Fruit fly (Drosophila melanogaster): Measurements from ENCODE around the gene Cdk5alpha.

Cdk5alpha gene

dm6 chr2L:10276436-10276835, 34.3 kb downstream of the Cdk5alpha start (continued):
- no peak for TF ChIP-seq CG16779 (tag; optimal IDR thresholded peaks at IDR 0.05)

- TF ChIP-seq Sox14 (GFP tag; optimal IDR thresholded peaks at IDR 0.05) = no peak
- no peak for TF ChIP-seq CG8119 (GFP tag; IDR thresholded peaks at IDR 0.05)
- no peak for TF ChIP-seq achi (GFP tag; optimal IDR thresholded peaks at IDR 0.05)
- TF ChIP-seq Blimp-1 (GFP tag; optimal IDR thresholded peaks at IDR 0.05) = no peak
- TF ChIP-seq spab (GFP tag; optimal IDR thresholded peaks at IDR 0.05) = no peak
- TF ChIP-seq CG4318 (GFP tag; optimal IDR thresholded peaks at IDR 0.05) = no peak
- no peak for TF ChIP-seq CG32006 (GFP tag; optimal IDR thresholded peaks at IDR 0.05)
- TF ChIP-seq cyc (GFP tag; optimal IDR thresholded peaks at IDR 0.05) = no peak
- no peak for TF ChIP-seq CG6276 (GFP tag; optimal IDR thresholded peaks at IDR 0.05)
- TF ChIP-seq CG6163 (GFP tag; IDR thresholded peaks at IDR 0.05) = no peak
Observed at dm6 chr2L:10272224-10272623, 38.5 kb downstream of the Cdk5alpha start, which contains the start of gene trk. Gene trk (minus strand): TSS chr2L:10272324.

dm6 chr2L:10269854-10270253, 40.9 kb downstream of the Cdk5alpha start, which contains the start of gene Mulk:
Gene Mulk (plus strand): TSS chr2L:10270051.
- TF ChIP-seq fd85E (GFP tag; optimal IDR thresholded peaks at IDR 0.05) = no peak
- no peak for TF ChIP-seq CG11294 (GFP tag; IDR thresholded peaks at IDR 0.05)
- no peak for TF ChIP-seq Lpt (GFP tag; optimal IDR thresholded peaks at IDR 0.05)
- no peak for TF ChIP-seq Blimp-1 (GFP tag; optimal IDR thresholded peaks at IDR 0.05)
- TF ChIP-seq esn (GFP tag; optimal IDR thresholded peaks at IDR 0.05) = no peak
- TF ChIP-seq CG10669 (GFP tag; optimal IDR thresholded peaks at IDR 0.05) = no peak
- TF ChIP-seq CG6854 (GFP tag; optimal IDR thresholded peaks at IDR 0.05) = no peak
- TF ChIP-seq Eip93F (GFP tag; optimal IDR thresholded peaks at IDR 0.05) = no peak
- no peak for TF ChIP-seq CG8319 (GFP tag; optimal IDR thresholded peaks at IDR 0.05)
- no peak for TF ChIP-seq eg (GFP tag; IDR thresholded peaks at IDR 0.05)
- no peak for TF ChIP-seq CG8632 (GFP tag; optimal IDR thresholded peaks at IDR 0.05)
- no peak for TF ChIP-seq fkh (GFP tag; optimal IDR thresholded peaks at IDR 0.05)
- TF ChIP-seq CG34406 (GFP tag; optimal IDR thresholded peaks at IDR 0.05) = no peak
- no peak for TF ChIP-seq vri (GFP tag; optimal IDR thresholded peaks at IDR 0.05)
- no peak for TF ChIP-seq CG6808 (GFP tag; optimal IDR thresholded peaks at IDR 0.05)
- TF ChIP-seq Sox14 (GFP tag; optimal IDR thresholded peaks at IDR 0.05) = no peak
- no peak for TF ChIP-seq Gug (GFP tag; IDR thresholded peaks at IDR 0.05)
- TF ChIP-seq Hr38 (GFP tag; optimal IDR thresholded peaks at IDR 0.05) = no peak

- TF ChIP-seq fd85E (GFP tag; optimal IDR thresholded peaks at IDR 0.05) (no peak), Sox14 (GFP tag; optimal IDR thresholded peaks at IDR 0.05) (no peak), CG11762 (GFP tag; optimal IDR thresholded peaks at IDR 0.05; ENCODE audit: insufficient read depth) (no peak), CG9139 (GFP tag; optimal IDR thresholded peaks at IDR 0.05) (no peak), Ets21C (GFP tag; optimal IDR thresholded peaks at IDR 0.05) (no peak), CG4318 (GFP tag; optimal IDR thresholded peaks at IDR 0.05) (no peak), lz (GFP tag; optimal IDR thresholded peaks at IDR 0.05) (no peak), vri (GFP tag; optimal IDR thresholded peaks at IDR 0.05) (no peak), CG6808 (GFP tag; optimal IDR thresholded peaks at IDR 0.05) (no peak), OdsH (GFP tag; optimal IDR thresholded peaks at IDR 0.05) (no peak), CG34406 (GFP tag; optimal IDR thresholded peaks at IDR 0.05) (no peak), CG6276 (GFP tag; optimal IDR thresholded peaks at IDR 0.05) (no peak), Eip78C (GFP tag) (no peak), CG10669 (GFP tag; optimal IDR thresholded peaks at IDR 0.05) (no peak)
Observed at dm6 chr2L:10268688-10269087, 42.1 kb downstream of the Cdk5alpha start, which contains the start of gene CG4957. Gene CG4957 (plus strand): TSS chr2L:10268872.

- TF ChIP-seq CG32006 (GFP tag; optimal IDR thresholded peaks at IDR 0.05) (no peak), fkh (GFP tag; optimal IDR thresholded peaks at IDR 0.05) (peak; percentile 78)
Observed at dm6 chr2L:10266511-10266910, 44.2 kb downstream of the Cdk5alpha start, which contains the start of gene CG4953. Gene CG4953 (plus strand): TSS chr2L:10266703.
